Fruit fly (Drosophila melanogaster) whole organism, prepupa: ENCODE results near the gene sqz.

Experiments
- CG10631 ChIP-seq: fragments of 200-800 bp; sonication (Bioruptor generic); optimal IDR thresholded peaks from 2 replicates; lab custom pipeline; 2016; ENCODE audit warnings: missing biosample characterization, missing genetic modification characterization
- CG15336 ChIP-seq: fragments of 200-800 bp; sonication (Bioruptor generic); IDR thresholded peaks from 2 replicates; pipeline ENCODE4 v1.3.6; 2022; ENCODE audit warnings: missing biosample characterization, missing genetic modification characterization
- CG1621 ChIP-seq: fragments of 200-800 bp; sonication (Bioruptor generic); optimal IDR thresholded peaks from 3 replicates; lab custom pipeline; 2018; ENCODE audit warnings: missing biosample characterization, mild to moderate bottlenecking, missing genetic modification characterization
- CG16779 ChIP-seq: fragments of 200-800 bp; sonication (Bioruptor generic); optimal IDR thresholded peaks from 3 replicates; lab custom pipeline; 2017; ENCODE audit warnings: missing biosample characterization, mild to moderate bottlenecking, missing genetic modification characterization
- CG3032 ChIP-seq: fragments of 200-800 bp; optimal IDR thresholded peaks from 2 replicates; lab custom pipeline; 2019; ENCODE audit warnings: missing biosample characterization, mild to moderate bottlenecking, missing genetic modification characterization, moderate library complexity
- CG31627 ChIP-seq: fragments of 200-800 bp; sonication (Bioruptor generic); optimal IDR thresholded peaks from 3 replicates; lab custom pipeline; 2016; ENCODE audit warnings: missing biosample characterization, missing genetic modification characterization
- CG32006 ChIP-seq: fragments of 200-800 bp; sonication (Bioruptor generic); optimal IDR thresholded peaks from 3 replicates; lab custom pipeline; 2017; ENCODE audit warnings: missing biosample characterization, mild to moderate bottlenecking, missing genetic modification characterization
- CG3919 ChIP-seq: fragments of 200-800 bp; sonication (Bioruptor generic); optimal IDR thresholded peaks from 3 replicates; lab custom pipeline; 2016; ENCODE audit warnings: missing biosample characterization, missing genetic modification characterization
- CG4318 ChIP-seq: fragments of 200-800 bp; sonication (Bioruptor generic); optimal IDR thresholded peaks from 3 replicates; lab custom pipeline; 2017; ENCODE audit warnings: missing biosample characterization, mild to moderate bottlenecking, missing genetic modification characterization
- CG6276 ChIP-seq: fragments of 200-800 bp; sonication (Bioruptor generic); optimal IDR thresholded peaks from 2 replicates; lab custom pipeline; 2017; ENCODE audit warnings: missing biosample characterization, mild to moderate bottlenecking, missing genetic modification characterization
- CG6792 ChIP-seq: fragments of 200-800 bp; sonication (Bioruptor generic); optimal IDR thresholded peaks from 3 replicates; lab custom pipeline; 2016; ENCODE audit warnings: missing biosample characterization, missing genetic modification characterization
- CG6808 ChIP-seq: fragments of 200-800 bp; sonication (Bioruptor generic); optimal IDR thresholded peaks from 3 replicates; lab custom pipeline; 2017; ENCODE audit warnings: missing biosample characterization, missing genetic modification characterization, mild to moderate bottlenecking, moderate library complexity, missing genetic modification reagents
- CG6854 ChIP-seq: fragments of 200-800 bp; sonication (Bioruptor generic); optimal IDR thresholded peaks from 2 replicates; lab custom pipeline; 2017; ENCODE audit warnings: missing biosample characterization, mild to moderate bottlenecking, missing genetic modification characterization
- CG7368 ChIP-seq: fragments of 200-800 bp; sonication (Bioruptor generic); optimal IDR thresholded peaks from 3 replicates; lab custom pipeline; 2016; ENCODE audit warnings: missing biosample characterization, missing genetic modification characterization
- CG8119 ChIP-seq: fragments of 200-800 bp; sonication (Bioruptor generic); IDR thresholded peaks from 3 replicates; pipeline ENCODE4 v1.3.6; 2022; ENCODE audit warnings: missing biosample characterization, missing genetic modification characterization
- CG8319 ChIP-seq: fragments of 200-800 bp; sonication (Bioruptor generic); optimal IDR thresholded peaks from 3 replicates; lab custom pipeline; 2016; ENCODE audit warnings: missing biosample characterization, missing genetic modification characterization
- CG9139 ChIP-seq: fragments of 200-800 bp; sonication (Bioruptor generic); optimal IDR thresholded peaks from 3 replicates; lab custom pipeline; 2017; ENCODE audit warnings: missing biosample characterization, mild to moderate bottlenecking, missing genetic modification characterization
- Eip75B ChIP-seq: fragments of 200-800 bp; sonication (Bioruptor generic); optimal IDR thresholded peaks from 3 replicates; lab custom pipeline; 2016; ENCODE audit warnings: missing biosample characterization, missing genetic modification characterization
- Ets21C ChIP-seq: fragments of 200-800 bp; sonication (Bioruptor generic); optimal IDR thresholded peaks from 3 replicates; lab custom pipeline; 2016; ENCODE audit warnings: missing biosample characterization, missing genetic modification characterization
- Ets96B ChIP-seq: fragments of 200-800 bp; optimal IDR thresholded peaks from 2 replicates; lab custom pipeline; 2019; ENCODE audit warnings: missing biosample characterization, mild to moderate bottlenecking, missing genetic modification characterization, moderate library complexity
- Gug ChIP-seq: fragments of 200-800 bp; sonication (Bioruptor generic); IDR thresholded peaks from 2 replicates; pipeline ENCODE4 v1.3.6; 2022; ENCODE audit warnings: missing biosample characterization, missing genetic modification characterization
- Hr39 ChIP-seq: fragments of 200-800 bp; sonication (Bioruptor generic); optimal IDR thresholded peaks from 2 replicates; lab custom pipeline; 2016; ENCODE audit warnings: missing biosample characterization, missing genetic modification characterization
- Hr4 ChIP-seq: fragments of 200-800 bp; sonication (Bioruptor generic); optimal IDR thresholded peaks from 3 replicates; lab custom pipeline; 2016; ENCODE audit warnings: missing biosample characterization, missing genetic modification characterization
- Met ChIP-seq: fragments of 200-800 bp; sonication (Bioruptor generic); optimal IDR thresholded peaks from 3 replicates; lab custom pipeline; 2016; ENCODE audit warnings: missing biosample characterization, missing genetic modification characterization
- OdsH ChIP-seq: fragments of 200-800 bp; sonication (Bioruptor generic); optimal IDR thresholded peaks from 3 replicates; lab custom pipeline; 2016; ENCODE audit warnings: missing biosample characterization, missing genetic modification characterization
- Smox ChIP-seq: fragments of 200-800 bp; sonication (Bioruptor generic); optimal IDR thresholded peaks from 3 replicates; lab custom pipeline; 2016; ENCODE audit warnings: missing biosample characterization, missing genetic modification characterization
- achi ChIP-seq: fragments of 200-800 bp; sonication (Bioruptor generic); optimal IDR thresholded peaks from 3 replicates; lab custom pipeline; 2016; ENCODE audit warnings: missing biosample characterization, missing genetic modification characterization
- acj6 ChIP-seq: fragments of 200-800 bp; sonication (Bioruptor generic); optimal IDR thresholded peaks from 3 replicates; lab custom pipeline; 2016; ENCODE audit warnings: missing biosample characterization, missing genetic modification characterization
- cyc ChIP-seq: fragments of 200-800 bp; sonication (Bioruptor generic); optimal IDR thresholded peaks from 3 replicates; lab custom pipeline; 2016; ENCODE audit warnings: missing biosample characterization, missing genetic modification characterization
- dac ChIP-seq: fragments of 200-800 bp; sonication (Bioruptor generic); optimal IDR thresholded peaks from 2 replicates; lab custom pipeline; 2017; ENCODE audit warnings: missing biosample characterization, mild to moderate bottlenecking, missing genetic modification characterization
- eg ChIP-seq: fragments of 200-800 bp; sonication (Bioruptor generic); IDR thresholded peaks from 3 replicates; pipeline ENCODE4 v1.3.6; 2022; ENCODE audit warnings: missing biosample characterization, missing genetic modification characterization
- esn ChIP-seq: fragments of 200-800 bp; sonication (Bioruptor generic); optimal IDR thresholded peaks from 2 replicates; lab custom pipeline; 2016; ENCODE audit warnings: missing biosample characterization, mild to moderate bottlenecking, missing genetic modification characterization, moderate library complexity
- fd59A ChIP-seq: fragments of 200-800 bp; sonication (Bioruptor generic); optimal IDR thresholded peaks from 2 replicates; lab custom pipeline; 2017; ENCODE audit warnings: missing biosample characterization, mild to moderate bottlenecking, missing genetic modification characterization, missing genetic modification reagents
- fkh ChIP-seq: fragments of 200-800 bp; sonication (Bioruptor generic); optimal IDR thresholded peaks from 3 replicates; lab custom pipeline; 2017; ENCODE audit warnings: missing biosample characterization, mild to moderate bottlenecking, missing genetic modification characterization, moderate library complexity
- net ChIP-seq: fragments of 200-800 bp; sonication (Bioruptor generic); optimal IDR thresholded peaks from 3 replicates; lab custom pipeline; 2016; ENCODE audit warnings: missing biosample characterization, missing genetic modification characterization
- salr ChIP-seq, 2 experiments: fragments of 200-800 bp; sonication (Bioruptor generic); optimal IDR thresholded peaks; 3 replicates each; lab custom pipeline; 2016 to 2018; ENCODE audit warnings: missing biosample characterization in 2 of 2, missing genetic modification characterization in 2 of 2, mild to moderate bottlenecking in 1 of 2
- spab ChIP-seq: fragments of 200-800 bp; sonication (Bioruptor generic); optimal IDR thresholded peaks from 2 replicates; lab custom pipeline; 2017; ENCODE audit warnings: missing biosample characterization, mild to moderate bottlenecking, missing genetic modification characterization, missing genetic modification reagents
- ss ChIP-seq, 2 experiments: fragments of 200-800 bp; sonication (Bioruptor generic); optimal IDR thresholded peaks; 2 replicates in 1 of 2; 3 replicates in 1 of 2; lab custom pipeline; 2017 to 2018; ENCODE audit warnings: mild to moderate bottlenecking in 2 of 2, missing biosample characterization in 2 of 2, missing genetic modification characterization in 2 of 2, moderate library complexity in 1 of 2
- svp ChIP-seq: fragments of 200-800 bp; sonication (Bioruptor generic); peaks from one replicate; lab custom pipeline; 2016; ENCODE audit warnings: missing biosample characterization, missing genetic modification characterization
- topi ChIP-seq: fragments of 200-800 bp; sonication (Bioruptor generic); optimal IDR thresholded peaks from 3 replicates; lab custom pipeline; 2016; ENCODE audit warnings: missing biosample characterization, missing genetic modification characterization
- vri ChIP-seq: fragments of 200-800 bp; sonication (Bioruptor generic); optimal IDR thresholded peaks from 3 replicates; lab custom pipeline; 2016; ENCODE audit warnings: missing biosample characterization, mild to moderate bottlenecking, missing genetic modification characterization

The sqz gene

dm6 chr3R:19118505-19119138, 45.4 kb upstream of the sqz start (continued):
- TF ChIP-seq CG15336 (GFP tag; lab: Robert Waterston, UW) = peak; percentile 86
- TF ChIP-seq svp = peak; percentile 95
- TF ChIP-seq Gug (GFP tag; lab: Robert Waterston, UW) = peak; percentile 83
- peak; percentile 64 for TF ChIP-seq CG16779
- peak; percentile 90 for TF ChIP-seq Hr39
- peak; percentile 86 for TF ChIP-seq cyc (GFP tag; lab: Kevin White, UChicago)
- TF ChIP-seq CG8119 (GFP tag; lab: Robert Waterston, UW) = peak; percentile 89
- TF ChIP-seq CG7368 (GFP tag; lab: Kevin White, UChicago) = peak; percentile 82
- TF ChIP-seq achi = peak; percentile 85
- peak; percentile 77 for TF ChIP-seq fd59A
- TF ChIP-seq CG31627 = peak; percentile 87
- TF ChIP-seq esn (GFP tag; lab: Kevin White, UChicago) = peak; percentile 91
- peak; percentile 89 for TF ChIP-seq acj6 (GFP tag; lab: Kevin White, UChicago)
- TF ChIP-seq CG1621 (tag; lab: Kevin White, UChicago) = peak; percentile 89
- TF ChIP-seq fkh (GFP tag; lab: Kevin White, UChicago) = no peak
- peak; percentile 82 for TF ChIP-seq net

dm6 chr3R:19132146-19132833, 31.7 kb upstream of the sqz start, which contains the start of gene Cyp12a5:
Gene Cyp12a5 (plus strand): TSS chr3R:19132648.
- no peak for TF ChIP-seq eg (GFP tag; lab: Robert Waterston, UW)
- no peak for TF ChIP-seq Ets96B (tag; lab: Kevin White, UChicago)

- TF ChIP-seq vri = peak; percentile 11
- TF ChIP-seq CG32006 (GFP tag; lab: Kevin White, UChicago) = no peak
- TF ChIP-seq, all 60 proteins: peak for 1
Observed at dm6 chr3R:19134957-19135356, 29.1 kb upstream of the sqz start, which contains the start of gene Cyp12a4. Gene Cyp12a4 (plus strand): TSS chr3R:19135158.

- TF ChIP-seq Hr4 (peak; percentile 44), CG32006 (GFP tag; lab: Kevin White, UChicago) (peak; percentile 62), spab (GFP tag; lab: Kevin White, UChicago) (peak; percentile 80), Ets96B (tag; lab: Kevin White, UChicago) (peak; percentile 35), CG8319 (GFP tag; lab: Kevin White, UChicago) (peak; percentile 68), CG6854 (GFP tag; lab: Kevin White, UChicago) (peak; percentile 96), CG10631 (peak; percentile 65), CG6792 (no peak), ss (GFP tag; optimal IDR thresholded peaks at IDR 0.05; lab: Kevin White, UChicago) (peak; percentile 94 to 95), Ets21C (GFP tag; lab: Kevin White, UChicago) (peak; percentile 41), vri (peak; percentile 52), CG8119 (GFP tag; lab: Robert Waterston, UW) (peak; percentile 78), CG3032 (tag; lab: Kevin White, UChicago) (peak; percentile 38), CG3919 (peak; percentile 84), CG6808 (GFP tag; lab: Kevin White, UChicago) (peak; percentile 99), Met (GFP tag; lab: Kevin White, UChicago) (peak; percentile 60), CG6276 (GFP tag; lab: Kevin White, UChicago) (peak; percentile 93), CG31627 (peak; percentile 63), Smox (GFP tag; lab: Kevin White, UChicago) (peak; percentile 58), CG4318 (GFP tag; lab: Kevin White, UChicago) (no peak), CG9139 (GFP tag; lab: Kevin White, UChicago) (peak; percentile 92), CG1621 (tag; lab: Kevin White, UChicago) (peak; percentile 87), CG15336 (GFP tag; lab: Robert Waterston, UW) (peak; percentile 74), Eip75B (GFP tag; lab: Kevin White, UChicago) (peak; percentile 69), fd59A (peak; percentile 53), esn (GFP tag; lab: Kevin White, UChicago) (peak; percentile 69), dac (peak; percentile 29), salr (GFP tag; optimal IDR thresholded peaks at IDR 0.05; lab: Kevin White, UChicago) (peak in 1 of 2 experiments; percentile 74), OdsH (GFP tag; lab: Kevin White, UChicago) (peak; percentile 59), acj6 (GFP tag; lab: Kevin White, UChicago) (peak; percentile 50), topi (peak; percentile 73)
Observed at dm6 chr3R:19147511-19148239, 16.3 kb upstream of the sqz start, which contains the start of gene Ppcs. Gene Ppcs (minus strand): TSS chr3R:19147910.
